Fruit fly (Drosophila melanogaster) whole organism, embryonic: ENCODE data around the gene Dyrk3.

Experiments used
- B-H2 ChIP-seq: fragments of 200-800 bp; sonication (Bioruptor generic); optimal IDR thresholded peaks from 2 replicates; lab custom pipeline; 2018; ENCODE audit warnings: missing biosample characterization, mild to moderate bottlenecking, missing genetic modification characterization
- CG10147 ChIP-seq: fragments of 200-800 bp; sonication (Bioruptor generic); optimal IDR thresholded peaks from 2 replicates; lab custom pipeline; 2019; ENCODE audit warnings: missing biosample characterization, mild to moderate bottlenecking, missing genetic modification characterization, moderate library complexity
- CG11723 ChIP-seq: fragments of 200-800 bp; sonication (Bioruptor generic); optimal IDR thresholded peaks from 2 replicates; lab custom pipeline; 2017; ENCODE audit warnings: missing biosample characterization, mild to moderate bottlenecking, missing genetic modification characterization
- CG12104 ChIP-seq: fragments of 200-800 bp; sonication (Bioruptor generic); optimal IDR thresholded peaks from 3 replicates; lab custom pipeline; 2016; ENCODE audit warnings: missing biosample characterization, missing genetic modification characterization
- CG12155 ChIP-seq: fragments of 200-800 bp; sonication (Bioruptor generic); optimal IDR thresholded peaks from 3 replicates; lab custom pipeline; 2016; ENCODE audit warnings: missing biosample characterization, missing genetic modification characterization
- CG12659 ChIP-seq: fragments of 200-800 bp; sonication (Bioruptor generic); optimal IDR thresholded peaks from 3 replicates; lab custom pipeline; 2017; ENCODE audit warnings: mild to moderate bottlenecking, missing biosample characterization, missing genetic modification reagents, missing genetic modification characterization
- CG13123 ChIP-seq: fragments of 200-800 bp; sonication (Bioruptor generic); optimal IDR thresholded peaks from 2 replicates; lab custom pipeline; 2016; ENCODE audit warnings: missing biosample characterization, missing genetic modification characterization
- CG13424 ChIP-seq: fragments of 200-800 bp; sonication (Bioruptor generic); optimal IDR thresholded peaks from 2 replicates; lab custom pipeline; 2019; ENCODE audit warnings: missing biosample characterization, mild to moderate bottlenecking, missing genetic modification characterization, moderate library complexity
- CG13624 ChIP-seq: fragments of 200-800 bp; sonication (Bioruptor generic); optimal IDR thresholded peaks from 2 replicates; lab custom pipeline; 2016; ENCODE audit warnings: missing biosample characterization, missing genetic modification characterization
- CG13894 ChIP-seq: fragments of 200-800 bp; sonication (Bioruptor generic); optimal IDR thresholded peaks from 3 replicates; lab custom pipeline; 2018; ENCODE audit warnings: missing biosample characterization, mild to moderate bottlenecking, missing genetic modification characterization, moderate library complexity
- CG14710 ChIP-seq: fragments of 200-800 bp; sonication (Bioruptor generic); optimal IDR thresholded peaks from 3 replicates; lab custom pipeline; 2019; ENCODE audit warnings: missing biosample characterization, mild to moderate bottlenecking, missing genetic modification characterization, moderate library complexity
- CG15011 ChIP-seq: fragments of 200-800 bp; sonication (Bioruptor generic); optimal IDR thresholded peaks from 3 replicates; lab custom pipeline; 2018; ENCODE audit warnings: missing biosample characterization, mild to moderate bottlenecking, missing genetic modification characterization
- CG15601 ChIP-seq: fragments of 200-800 bp; sonication (Bioruptor generic); optimal IDR thresholded peaks from 3 replicates; lab custom pipeline; 2019; ENCODE audit warnings: missing biosample characterization, mild to moderate bottlenecking, missing genetic modification characterization, moderate library complexity
- CG15696 ChIP-seq: fragments of 200-800 bp; sonication (Bioruptor generic); optimal IDR thresholded peaks from 2 replicates; lab custom pipeline; 2019; ENCODE audit warnings: missing biosample characterization, mild to moderate bottlenecking, missing genetic modification characterization, moderate library complexity
- CG17328 ChIP-seq: fragments of 200-800 bp; sonication (Bioruptor generic); IDR thresholded peaks from 2 replicates; pipeline ENCODE4 v1.3.6; 2022; ENCODE audit warnings: missing biosample characterization, missing genetic modification characterization
- CG17385 ChIP-seq: fragments of 200-800 bp; sonication (Bioruptor generic); optimal IDR thresholded peaks from 3 replicates; lab custom pipeline; 2018; ENCODE audit warnings: missing biosample characterization, mild to moderate bottlenecking, missing genetic modification characterization
- CG1832 ChIP-seq: fragments of 200-800 bp; sonication (Bioruptor generic); optimal IDR thresholded peaks from 2 replicates; lab custom pipeline; 2017; ENCODE audit warnings: missing biosample characterization, mild to moderate bottlenecking, missing genetic modification characterization, inconsistent platforms
- CG18764 ChIP-seq: fragments of 200-800 bp; sonication (Bioruptor generic); optimal IDR thresholded peaks from 3 replicates; lab custom pipeline; 2016; ENCODE audit warnings: missing biosample characterization, missing genetic modification characterization
- CG4328 ChIP-seq: fragments of 200-800 bp; sonication (Bioruptor generic); optimal IDR thresholded peaks from 3 replicates; lab custom pipeline; 2017; ENCODE audit warnings: missing biosample characterization, missing genetic modification reagents, missing genetic modification characterization
- CG4360 ChIP-seq: fragments of 200-800 bp; sonication (Bioruptor generic); IDR thresholded peaks from 2 replicates; pipeline ENCODE4 v1.3.6; 2022; ENCODE audit warnings: missing biosample characterization, missing genetic modification characterization
- CG6765 ChIP-seq: fragments of 200-800 bp; sonication (Bioruptor generic); optimal IDR thresholded peaks from 3 replicates; lab custom pipeline; 2017; ENCODE audit warnings: missing biosample characterization, mild to moderate bottlenecking, missing genetic modification characterization
- CG7271 ChIP-seq: fragments of 200-800 bp; sonication (Bioruptor generic); optimal IDR thresholded peaks from 2 replicates; lab custom pipeline; 2018; ENCODE audit warnings: missing biosample characterization, mild to moderate bottlenecking, missing genetic modification characterization, moderate library complexity
- CG8089 ChIP-seq: fragments of 200-800 bp; sonication (Bioruptor generic); optimal IDR thresholded peaks from 3 replicates; lab custom pipeline; 2016; ENCODE audit warnings: missing biosample characterization, missing genetic modification characterization
- CG8290 ChIP-seq, 3 experiments: fragments of 200-800 bp; sonication (Bioruptor generic); optimal IDR thresholded peaks; 2 replicates each; lab custom pipeline; 2016 to 2019; ENCODE audit warnings: missing biosample characterization in 3 of 3, missing genetic modification characterization in 3 of 3, mild to moderate bottlenecking in 2 of 3, moderate library complexity in 1 of 3
- CoRest ChIP-seq: fragments of 200-800 bp; sonication (Bioruptor generic); optimal IDR thresholded peaks from 3 replicates; lab custom pipeline; 2018; ENCODE audit warnings: missing biosample characterization, mild to moderate bottlenecking, missing genetic modification characterization, moderate library complexity
- D ChIP-seq, 2 experiments: fragments of 200-800 bp in 1 of 2; fragments of >200 bp in 1 of 2; sonication (Bioruptor generic) in 1 of 2; optimal IDR thresholded peaks; 2 replicates in 1 of 2; 3 replicates in 1 of 2; lab custom pipeline; 2017; ENCODE audit warnings: mild to moderate bottlenecking in 1 of 2, missing biosample characterization in 1 of 2, missing genetic modification characterization in 1 of 2, missing genetic modification reagents in 1 of 2
- E2f2 ChIP-seq: fragments of 200-800 bp; sonication (Bioruptor generic); IDR thresholded peaks from 2 replicates; pipeline ENCODE4 v1.3.6; 2022; ENCODE audit warnings: missing biosample characterization, missing genetic modification characterization
- Fer1 ChIP-seq: fragments of 200-800 bp; sonication (Bioruptor generic); optimal IDR thresholded peaks from 2 replicates; lab custom pipeline; 2017; ENCODE audit warnings: missing biosample characterization, mild to moderate bottlenecking, missing genetic modification characterization
- Fer2 ChIP-seq: fragments of 200-800 bp; sonication (Bioruptor generic); optimal IDR thresholded peaks from 2 replicates; lab custom pipeline; 2018; ENCODE audit warnings: missing biosample characterization, mild to moderate bottlenecking, missing genetic modification characterization, moderate library complexity
- H2.0 ChIP-seq: fragments of 200-800 bp; sonication (Bioruptor generic); IDR thresholded peaks from 2 replicates; pipeline ENCODE4 v1.3.6; 2022; ENCODE audit warnings: missing biosample characterization, missing genetic modification characterization
- HLHmδ ChIP-seq: fragments of 200-800 bp; sonication (Bioruptor generic); optimal IDR thresholded peaks from 2 replicates; lab custom pipeline; 2018; ENCODE audit warnings: missing biosample characterization, mild to moderate bottlenecking, missing genetic modification characterization, moderate library complexity
- NFAT ChIP-seq: fragments of 200-800 bp; sonication (Bioruptor generic); IDR thresholded peaks from 2 replicates; pipeline ENCODE4 v1.3.6; 2022; ENCODE audit warnings: missing biosample characterization, missing genetic modification characterization
- Oaz ChIP-seq: fragments of 200-800 bp; sonication (Bioruptor generic); IDR thresholded peaks from 2 replicates; pipeline ENCODE4 v1.3.6; 2022; ENCODE audit warnings: missing biosample characterization, missing genetic modification characterization
- Six4 ChIP-seq: fragments of 200-800 bp; sonication (Bioruptor generic); optimal IDR thresholded peaks from 2 replicates; lab custom pipeline; 2016; ENCODE audit warnings: missing biosample characterization, missing genetic modification characterization
- Tbp ChIP-seq: fragments of >200 bp; optimal IDR thresholded peaks from 2 replicates; lab custom pipeline; 2018; ENCODE audit warnings: missing biosample characterization, missing genetic modification characterization
- Xrp1 ChIP-seq: fragments of 200-800 bp; sonication (Bioruptor generic); IDR thresholded peaks from 2 replicates; pipeline ENCODE4 v1.3.6; 2022; ENCODE audit warnings: missing biosample characterization, missing genetic modification characterization
- bcd ChIP-seq: fragments of 200-800 bp; sonication (Bioruptor generic); optimal IDR thresholded peaks from 2 replicates; lab custom pipeline; 2017; ENCODE audit warnings: missing biosample characterization, mild to moderate bottlenecking, missing genetic modification characterization
- ems ChIP-seq: fragments of 200-800 bp; sonication (Bioruptor generic); optimal IDR thresholded peaks from 3 replicates; lab custom pipeline; 2016; ENCODE audit warnings: missing biosample characterization, missing genetic modification characterization
- gem ChIP-seq: fragments of 200-800 bp; sonication (Bioruptor generic); optimal IDR thresholded peaks from 2 replicates; lab custom pipeline; 2019; ENCODE audit warnings: missing biosample characterization, mild to moderate bottlenecking, missing genetic modification characterization, moderate library complexity
- hkb ChIP-seq, 2 experiments: fragments of 200-800 bp in 1 of 2; fragments of >200 bp in 1 of 2; sonication (Bioruptor generic) in 1 of 2; IDR thresholded peaks in 1 of 2; optimal IDR thresholded peaks in 1 of 2; 2 replicates each; pipeline versions ENCODE4 v1.3.6 to Lab custom; 2017 to 2022; ENCODE audit warnings: missing biosample characterization in 1 of 2, missing genetic modification characterization in 1 of 2
- lola ChIP-seq, 3 experiments: fragments of >200 bp in 2 of 3; fragments of 200-800 bp in 1 of 3; sonication (Bioruptor generic) in 1 of 3; optimal IDR thresholded peaks; 2 replicates each; lab custom pipeline; 2017 to 2019; ENCODE audit warnings: missing biosample characterization in 3 of 3, missing genetic modification characterization in 3 of 3, mild to moderate bottlenecking in 1 of 3, moderate library complexity in 1 of 3
- luna ChIP-seq: fragments of 200-800 bp; sonication (Bioruptor generic); optimal IDR thresholded peaks from 2 replicates; lab custom pipeline; 2016; ENCODE audit warnings: missing biosample characterization, missing genetic modification characterization
- nau ChIP-seq: fragments of 200-800 bp; sonication (Bioruptor generic); optimal IDR thresholded peaks from 3 replicates; lab custom pipeline; 2017; ENCODE audit warnings: missing biosample characterization, mild to moderate bottlenecking, missing genetic modification characterization, missing genetic modification reagents
- nom ChIP-seq: fragments of 200-800 bp; sonication (Bioruptor generic); optimal IDR thresholded peaks from 2 replicates; lab custom pipeline; 2017; ENCODE audit warnings: missing biosample characterization, missing genetic modification characterization, mild to moderate bottlenecking, moderate library complexity, missing genetic modification reagents
- rib ChIP-seq: fragments of 200-800 bp; sonication (Bioruptor generic); IDR thresholded peaks from 2 replicates; pipeline ENCODE4 v1.3.6; 2022; ENCODE audit warnings: missing biosample characterization, missing genetic modification characterization
- sens ChIP-seq: fragments of 200-800 bp; sonication (Bioruptor generic); peaks from one replicate; lab custom pipeline; 2016; ENCODE audit warnings: missing biosample characterization, missing genetic modification characterization
- stwl ChIP-seq: fragments of 200-800 bp; sonication (Bioruptor generic); optimal IDR thresholded peaks from 3 replicates; lab custom pipeline; 2018; ENCODE audit warnings: missing biosample characterization, mild to moderate bottlenecking, missing genetic modification characterization, moderate library complexity
- tap ChIP-seq: fragments of 200-800 bp; optimal IDR thresholded peaks from 3 replicates; lab custom pipeline; 2019; ENCODE audit warnings: missing biosample characterization, mild to moderate bottlenecking, missing genetic modification characterization, moderate library complexity
- zf30C ChIP-seq: fragments of 200-800 bp; sonication (Bioruptor generic); optimal IDR thresholded peaks from 3 replicates; lab custom pipeline; 2018; ENCODE audit warnings: missing biosample characterization, mild to moderate bottlenecking, missing genetic modification characterization

Dyrk3 gene

DNA sequence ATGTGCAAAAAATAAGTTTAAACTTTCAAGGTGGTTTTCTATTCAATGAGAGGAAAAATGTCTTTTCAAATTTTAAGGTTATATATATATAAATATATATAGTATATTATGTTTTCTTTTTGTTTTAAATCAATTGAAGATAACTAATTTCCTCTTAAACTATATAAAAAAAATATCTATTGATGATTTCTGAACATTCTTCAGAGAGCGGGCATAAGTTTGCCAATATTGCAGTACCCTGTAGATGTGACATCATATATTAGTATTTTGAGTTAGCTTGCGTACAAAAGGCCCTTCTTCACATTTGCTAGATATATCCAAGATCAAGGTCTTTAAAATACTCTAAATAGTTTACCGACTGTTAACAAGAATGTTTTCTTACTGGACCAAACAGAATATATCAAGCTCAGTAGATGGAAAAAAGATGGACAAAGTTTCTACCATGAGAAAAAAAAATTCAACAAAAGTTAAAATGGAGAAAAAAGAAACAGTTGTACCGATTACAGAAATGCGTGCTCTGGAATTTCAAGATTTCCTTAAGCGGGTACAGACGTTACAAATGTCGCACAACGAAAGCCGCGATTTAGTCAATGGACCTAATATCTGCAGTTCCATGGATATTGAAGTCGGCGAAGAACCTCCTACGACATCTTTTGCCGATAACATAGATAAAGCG, 11.7 kb downstream of the Dyrk3 start (continued):
- peak; percentile 42 for TF ChIP-seq B-H2
- TF ChIP-seq Fer1 (GFP tag; lab: Kevin White, UChicago): peak; percentile 19
- TF ChIP-seq gem (tag; lab: Kevin White, UChicago): peak; percentile 53
- TF ChIP-seq CG1832: no peak
- no peak for TF ChIP-seq HLHmδ (GFP tag; lab: Kevin White, UChicago)
- peak; percentile 19 for TF ChIP-seq CG18764 (GFP tag; lab: Kevin White, UChicago)
- TF ChIP-seq CG6765: peak; percentile 11
- peak; percentile 23 for TF ChIP-seq CG10147 (GFP tag; lab: Kevin White, UChicago)
- TF ChIP-seq Six4 (GFP tag; lab: Kevin White, UChicago): peak; percentile 28
- no peak for TF ChIP-seq CG17328
- no peak for TF ChIP-seq H2.0 (GFP tag; lab: Robert Waterston, UW)
- TF ChIP-seq sens (GFP tag; lab: Kevin White, UChicago): peak; percentile 37
- TF ChIP-seq CG13624 (GFP tag; lab: Kevin White, UChicago): no peak
- no peak for TF ChIP-seq D (optimal IDR thresholded peaks at IDR 0.05; lab: Kevin White, UChicago)
- peak; percentile 14 for TF ChIP-seq D (GFP tag; optimal IDR thresholded peaks at IDR 0.05; lab: Kevin White, UChicago)
- TF ChIP-seq Fer2 (tag; lab: Kevin White, UChicago): peak; percentile 6
- TF ChIP-seq CoRest (tag; lab: Kevin White, UChicago): no peak
- peak; percentile 50 for TF ChIP-seq CG17385 (GFP tag; lab: Kevin White, UChicago)
- no peak for TF ChIP-seq nom (GFP tag; lab: Kevin White, UChicago)
- 0 out of 2 replicates have a peak, but pooled peaks have one; percentile 6 for TF ChIP-seq E2f2
- no peak for TF ChIP-seq Oaz (GFP tag; lab: Robert Waterston, UW)
- peak; percentile 10 for TF ChIP-seq tap (tag; lab: Kevin White, UChicago)
- TF ChIP-seq CG15011 (GFP tag; lab: Kevin White, UChicago): peak; percentile 43
- TF ChIP-seq CG13894 (tag; lab: Kevin White, UChicago): peak; percentile 28
- peak; percentile 38 for TF ChIP-seq CG4328 (GFP tag; lab: Kevin White, UChicago)
- TF ChIP-seq CG8290 (GFP tag; optimal IDR thresholded peaks at IDR 0.05; lab: Kevin White, UChicago): peak; percentile 57
- peak in 1 of 2 experiments; percentile 55 for TF ChIP-seq CG8290 (tag; optimal IDR thresholded peaks at IDR 0.05; lab: Kevin White, UChicago)
- TF ChIP-seq CG12104 (GFP tag; lab: Kevin White, UChicago): peak; percentile 13
- TF ChIP-seq CG12155: peak; percentile 4
- TF ChIP-seq nau: peak; percentile 36
- no peak for TF ChIP-seq CG4360 (GFP tag; lab: Robert Waterston, UW)
- TF ChIP-seq rib (GFP tag; lab: Robert Waterston, UW): 0 out of 2 replicates have a peak, but pooled peaks have one; percentile 10
- no peak for TF ChIP-seq hkb (optimal IDR thresholded peaks at IDR 0.05; lab: Kevin White, UChicago)
- TF ChIP-seq hkb (GFP tag; IDR thresholded peaks at IDR 0.05; lab: Robert Waterston, UW): peak; percentile 62
- TF ChIP-seq CG12659: peak; percentile 41
- TF ChIP-seq luna (GFP tag; lab: Kevin White, UChicago): no peak
- TF ChIP-seq CG8089 (GFP tag; lab: Kevin White, UChicago): peak; percentile 45
- TF ChIP-seq CG13123 (GFP tag; lab: Kevin White, UChicago): peak; percentile 2
- TF ChIP-seq CG11723: peak; percentile 79

DNA sequence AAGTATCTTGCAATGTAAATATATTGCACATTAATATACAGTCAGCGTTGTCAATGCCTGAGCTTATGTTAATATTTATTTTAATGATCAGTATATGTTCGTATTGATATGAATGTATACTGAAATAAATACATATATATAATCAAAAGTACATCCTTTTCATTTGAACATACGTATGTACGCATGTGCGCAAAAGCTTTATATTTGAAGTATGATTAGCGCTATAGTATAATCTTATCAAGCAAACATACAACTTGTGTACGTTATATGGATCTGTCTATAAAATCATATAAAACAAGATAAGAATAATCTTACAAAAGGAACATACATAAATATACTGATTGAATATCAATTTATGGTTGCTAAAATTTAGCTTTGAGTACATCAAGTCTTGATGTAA, 31.3 kb downstream of the Dyrk3 start:
- TF ChIP-seq CG7271 (tag; lab: Kevin White, UChicago) (no peak), NFAT (GFP tag; lab: Robert Waterston, UW) (no peak), bcd (GFP tag; lab: Kevin White, UChicago) (no peak), CG14710 (tag; lab: Kevin White, UChicago) (peak; percentile 34), CG15696 (tag; lab: Kevin White, UChicago) (no peak), zf30C (no peak), CG13424 (tag; lab: Kevin White, UChicago) (peak; percentile 29), CG15601 (tag; lab: Kevin White, UChicago) (peak; percentile 78), ems (no peak), lola (GFP tag; optimal IDR thresholded peaks at IDR 0.05; lab: Kevin White, UChicago) (peak in 1 of 3 experiments; percentile 37), Xrp1 (GFP tag; lab: Robert Waterston, UW) (no peak), Tbp (no peak), stwl (peak; percentile 8)
